Worm (Caenorhabditis elegans): ENCODE measurements around the gene spp-1.

- TF ChIP-seq ztf-4 (tag; optimal IDR thresholded peaks at IDR 0.05) (no peak), snpc-4 (tag; optimal IDR thresholded peaks at IDR 0.05) (no peak), ceh-82 (tag; optimal IDR thresholded peaks at IDR 0.05) (no peak), ztf-11 (tag; optimal IDR thresholded peaks at IDR 0.05) (no peak), sma-3 (GFP tag; optimal IDR thresholded peaks at IDR 0.05) (no peak), skn-1 (tag; optimal IDR thresholded peaks at IDR 0.05) (no peak), lin-11 (tag; optimal IDR thresholded peaks at IDR 0.05) (no peak), mbf-1 (tag; optimal IDR thresholded peaks at IDR 0.05) (no peak), blmp-1 (tag; optimal IDR thresholded peaks at IDR 0.05; ENCODE audit: insufficient read depth) (no peak), ZK546.5 (tag; optimal IDR thresholded peaks at IDR 0.05) (no peak), sem-4 (tag; optimal IDR thresholded peaks at IDR 0.05) (no peak), mdl-1 (tag; optimal IDR thresholded peaks at IDR 0.05) (no peak), aly-2 (tag; optimal IDR thresholded peaks at IDR 0.05) (no peak)
Measured at ce11 chrIII:10367355-10367909, 12.0 kb upstream of the spp-1 start.

Measured in whole organism, L2 larva.